Fruit fly (Drosophila melanogaster) whole organism, embryonic: ENCODE results near the gene TBC1D16.

Source experiments
- Atf3 ChIP-seq: fragments of 200-800 bp; sonication (Bioruptor generic); optimal IDR thresholded peaks from 3 replicates; lab custom pipeline; 2016; ENCODE audit warnings: missing biosample characterization, missing genetic modification characterization
- CG10321 ChIP-seq: fragments of 200-800 bp; sonication (Bioruptor generic); IDR thresholded peaks from 2 replicates; pipeline ENCODE4 v1.3.6; 2022; ENCODE audit warnings: missing biosample characterization, missing genetic modification characterization
- CG10462 ChIP-seq: fragments of 200-800 bp; sonication (Bioruptor generic); optimal IDR thresholded peaks from 2 replicates; lab custom pipeline; 2016; ENCODE audit warnings: missing biosample characterization, missing genetic modification characterization
- CG12071 ChIP-seq: fragments of 200-800 bp; sonication (Bioruptor generic); optimal IDR thresholded peaks from 3 replicates; lab custom pipeline; 2018; ENCODE audit warnings: missing biosample characterization, mild to moderate bottlenecking, missing genetic modification characterization
- CG13424 ChIP-seq: fragments of 200-800 bp; sonication (Bioruptor generic); optimal IDR thresholded peaks from 2 replicates; lab custom pipeline; 2019; ENCODE audit warnings: missing biosample characterization, mild to moderate bottlenecking, missing genetic modification characterization, moderate library complexity
- CG13624 ChIP-seq: fragments of 200-800 bp; sonication (Bioruptor generic); optimal IDR thresholded peaks from 2 replicates; lab custom pipeline; 2016; ENCODE audit warnings: missing biosample characterization, missing genetic modification characterization
- CG15073 ChIP-seq: fragments of 200-800 bp; sonication (Bioruptor generic); optimal IDR thresholded peaks from 2 replicates; lab custom pipeline; 2016; ENCODE audit warnings: missing biosample characterization, missing genetic modification characterization
- CG15269 ChIP-seq: fragments of 200-800 bp; sonication (Bioruptor generic); optimal IDR thresholded peaks from 2 replicates; lab custom pipeline; 2018; ENCODE audit warnings: missing biosample characterization, mild to moderate bottlenecking, missing genetic modification characterization, moderate library complexity
- CG18599 ChIP-seq: fragments of 200-800 bp; sonication (Bioruptor generic); optimal IDR thresholded peaks from 3 replicates; lab custom pipeline; 2017; ENCODE audit warnings: missing biosample characterization, missing genetic modification characterization, mild to moderate bottlenecking, moderate library complexity, missing genetic modification reagents
- CG2129 ChIP-seq: fragments of 200-800 bp; sonication (Bioruptor generic); IDR thresholded peaks from 2 replicates; pipeline ENCODE4 v1.3.6; 2022; ENCODE audit warnings: missing biosample characterization, missing genetic modification characterization; ENCODE audit not compliant: partially characterized antibody
- CG3065 ChIP-seq: fragments of 200-800 bp; sonication (Bioruptor generic); optimal IDR thresholded peaks from 2 replicates; lab custom pipeline; 2016; ENCODE audit warnings: missing biosample characterization, missing genetic modification characterization
- CG31388 ChIP-seq: fragments of 200-800 bp; sonication (Bioruptor generic); optimal IDR thresholded peaks from 2 replicates; lab custom pipeline; 2016; ENCODE audit warnings: missing biosample characterization, missing genetic modification characterization
- CG3163 ChIP-seq: fragments of 200-800 bp; sonication (Bioruptor generic); optimal IDR thresholded peaks from 3 replicates; lab custom pipeline; 2016; ENCODE audit warnings: missing biosample characterization, missing genetic modification characterization
- CG3726 ChIP-seq: fragments of 200-800 bp; sonication (Bioruptor generic); IDR thresholded peaks from 3 replicates; pipeline ENCODE4, ENCODE4 v1.3.6; 2022; ENCODE audit warnings: missing biosample characterization, missing genetic modification characterization
- CG4820 ChIP-seq: fragments of 200-800 bp; sonication (Bioruptor generic); optimal IDR thresholded peaks from 3 replicates; lab custom pipeline; 2016; ENCODE audit warnings: missing biosample characterization, missing genetic modification characterization
- CG5245 ChIP-seq: fragments of 200-800 bp; sonication (Bioruptor generic); optimal IDR thresholded peaks from 3 replicates; lab custom pipeline; 2016; ENCODE audit warnings: missing biosample characterization, missing genetic modification characterization
- CG6813 ChIP-seq: fragments of 200-800 bp; sonication (Bioruptor generic); optimal IDR thresholded peaks from 2 replicates; lab custom pipeline; 2017; ENCODE audit warnings: missing biosample characterization, missing genetic modification characterization, mild to moderate bottlenecking, moderate library complexity, missing genetic modification reagents
- CG7839 ChIP-seq: fragments of 200-800 bp; sonication (Bioruptor generic); optimal IDR thresholded peaks from 3 replicates; lab custom pipeline; 2018; ENCODE audit warnings: missing biosample characterization, mild to moderate bottlenecking, missing genetic modification characterization, moderate library complexity
- D19B ChIP-seq: fragments of 200-800 bp; sonication (Bioruptor generic); optimal IDR thresholded peaks from 2 replicates; lab custom pipeline; 2017; ENCODE audit warnings: missing biosample characterization, mild to moderate bottlenecking, missing genetic modification characterization
- Dad ChIP-seq: fragments of 200-800 bp; sonication (Bioruptor generic); optimal IDR thresholded peaks from 3 replicates; lab custom pipeline; 2016; ENCODE audit warnings: missing biosample characterization, missing genetic modification characterization
- Doc3 ChIP-seq: fragments of 200-800 bp; sonication (Bioruptor generic); IDR thresholded peaks from 3 replicates; pipeline ENCODE4 v1.3.6; 2022; ENCODE audit warnings: missing biosample characterization, missing genetic modification characterization; ENCODE audit not compliant: partially characterized antibody
- Hmx ChIP-seq: fragments of 200-800 bp; sonication (Bioruptor generic); optimal IDR thresholded peaks from 2 replicates; lab custom pipeline; 2016; ENCODE audit warnings: missing biosample characterization, missing genetic modification characterization
- Hr3 ChIP-seq: fragments of 200-800 bp; sonication (Bioruptor generic); optimal IDR thresholded peaks from 3 replicates; lab custom pipeline; 2016; ENCODE audit warnings: missing biosample characterization, missing genetic modification characterization
- MTF-1 ChIP-seq: fragments of 200-800 bp; sonication (Bioruptor generic); optimal IDR thresholded peaks from 2 replicates; lab custom pipeline; 2018; ENCODE audit warnings: missing biosample characterization, mild to moderate bottlenecking, missing genetic modification characterization, borderline replicate concordance
- Nf-YC ChIP-seq: fragments of 200-800 bp; optimal IDR thresholded peaks from 3 replicates; lab custom pipeline; 2019; ENCODE audit warnings: missing biosample characterization, mild to moderate bottlenecking, missing genetic modification characterization, moderate library complexity
- Ptx1 ChIP-seq: fragments of 200-800 bp; sonication (Bioruptor generic); IDR thresholded peaks from 2 replicates; pipeline ENCODE4 v1.3.6; 2022; ENCODE audit warnings: missing biosample characterization, missing genetic modification characterization
- Side ChIP-seq: fragments of 200-800 bp; sonication (Bioruptor generic); optimal IDR thresholded peaks from 2 replicates; lab custom pipeline; 2016; ENCODE audit warnings: missing biosample characterization, missing genetic modification characterization
- Stat92E ChIP-seq, 3 experiments: fragments of >200 bp in 2 of 3; fragments of 200-800 bp in 1 of 3; sonication (Bioruptor generic) in 1 of 3; optimal IDR thresholded peaks; 2 replicates each; lab custom pipeline; 2017 to 2019; ENCODE audit warnings: missing biosample characterization in 3 of 3, missing genetic modification characterization in 3 of 3, mild to moderate bottlenecking in 1 of 3, moderate library complexity in 1 of 3
- YL-1 ChIP-seq: fragments of 200-800 bp; sonication (Bioruptor generic); optimal IDR thresholded peaks from 3 replicates; lab custom pipeline; 2017; ENCODE audit warnings: missing biosample characterization, mild to moderate bottlenecking, missing genetic modification characterization
- bowl ChIP-seq: fragments of 200-800 bp; sonication (Bioruptor generic); IDR thresholded peaks from 2 replicates; pipeline ENCODE4 v1.3.6; 2022; ENCODE audit warnings: missing biosample characterization, missing genetic modification characterization
- crol ChIP-seq: fragments of 200-800 bp; sonication (Bioruptor generic); IDR thresholded peaks from 2 replicates; pipeline ENCODE4 v1.3.6; 2022; ENCODE audit warnings: missing biosample characterization, missing genetic modification characterization
- en ChIP-seq: fragments of 200-800 bp; sonication (Bioruptor generic); optimal IDR thresholded peaks from 2 replicates; lab custom pipeline; 2016; ENCODE audit warnings: missing biosample characterization, missing genetic modification characterization
- gem ChIP-seq: fragments of 200-800 bp; sonication (Bioruptor generic); optimal IDR thresholded peaks from 2 replicates; lab custom pipeline; 2019; ENCODE audit warnings: missing biosample characterization, mild to moderate bottlenecking, missing genetic modification characterization, moderate library complexity
- gro ChIP-seq: fragments of 200-800 bp; sonication (Bioruptor generic); optimal IDR thresholded peaks from 2 replicates; lab custom pipeline; 2016; ENCODE audit warnings: missing biosample characterization, missing genetic modification characterization
- her ChIP-seq: fragments of 200-800 bp; sonication (Bioruptor generic); optimal IDR thresholded peaks from 2 replicates; lab custom pipeline; 2016; ENCODE audit warnings: missing biosample characterization, missing genetic modification characterization
- jumu ChIP-seq: fragments of 200-800 bp; sonication (Bioruptor generic); optimal IDR thresholded peaks from 3 replicates; lab custom pipeline; 2016; ENCODE audit warnings: missing biosample characterization, missing genetic modification characterization
- kah ChIP-seq: fragments of 200-800 bp; sonication (Bioruptor generic); optimal IDR thresholded peaks from 2 replicates; lab custom pipeline; 2018; ENCODE audit warnings: missing biosample characterization, mild to moderate bottlenecking, missing genetic modification characterization
- pan ChIP-seq, 4 experiments: fragments of >200 bp in 3 of 4; fragments of 200-800 bp in 1 of 4; sonication (Bioruptor generic) in 1 of 4; optimal IDR thresholded peaks in 3 of 4; IDR thresholded peaks in 1 of 4; 2 replicates each; pipeline versions ENCODE4 v1.3.6 to Lab custom; 2017 to 2022; ENCODE audit warnings: missing biosample characterization in 2 of 4, missing genetic modification characterization in 2 of 4, mixed read lengths in 1 of 4
- peb ChIP-seq: fragments of 200-800 bp; sonication (Bioruptor generic); IDR thresholded peaks from 2 replicates; pipeline ENCODE4 v1.3.6; 2022; ENCODE audit warnings: missing biosample characterization, missing genetic modification characterization
- psq ChIP-seq: fragments of 200-800 bp; sonication (Bioruptor generic); optimal IDR thresholded peaks from 2 replicates; lab custom pipeline; 2017; ENCODE audit warnings: missing biosample characterization, missing genetic modification characterization
- pum ChIP-seq: fragments of 200-800 bp; sonication (Bioruptor generic); optimal IDR thresholded peaks from 2 replicates; lab custom pipeline; 2016; ENCODE audit warnings: missing biosample characterization, missing genetic modification characterization
- repo ChIP-seq: fragments of 200-800 bp; sonication (Bioruptor generic); optimal IDR thresholded peaks from 2 replicates; lab custom pipeline; 2016; ENCODE audit warnings: missing biosample characterization, missing genetic modification characterization
- slou ChIP-seq: fragments of 200-800 bp; sonication (Bioruptor generic); optimal IDR thresholded peaks from 3 replicates; lab custom pipeline; 2016; ENCODE audit warnings: missing biosample characterization, missing genetic modification characterization
- so ChIP-seq: fragments of 200-800 bp; sonication (Bioruptor generic); IDR thresholded peaks from 3 replicates; pipeline ENCODE4 v1.3.6; 2022; ENCODE audit warnings: missing biosample characterization, missing genetic modification characterization
- stc ChIP-seq: fragments of 200-800 bp; sonication (Bioruptor generic); IDR thresholded peaks from 2 replicates; pipeline ENCODE4 v1.3.6; 2022; ENCODE audit warnings: missing biosample characterization, missing genetic modification characterization
- toy ChIP-seq: fragments of 200-800 bp; sonication (Bioruptor generic); IDR thresholded peaks from 2 replicates; pipeline ENCODE4 v1.3.6; 2022; ENCODE audit warnings: missing biosample characterization, missing genetic modification characterization
- twi ChIP-seq: fragments of 200-800 bp; optimal IDR thresholded peaks from 2 replicates; lab custom pipeline; 2019; ENCODE audit warnings: missing biosample characterization, mild to moderate bottlenecking, missing genetic modification characterization, moderate library complexity
- zfh1 ChIP-seq: fragments of 200-800 bp; sonication (Bioruptor generic); IDR thresholded peaks from 3 replicates; pipeline ENCODE4 v1.3.6; 2022; ENCODE audit warnings: missing biosample characterization, missing genetic modification characterization

Gene TBC1D16

dm6 chr2L:10413251-10414127 is 22.0 kb downstream of the TBC1D16 start, which contains the start of the genes CG5355 and Klp31E (continued):
- TF ChIP-seq CG3065 (GFP tag; lab: Kevin White, UChicago) (no peak), CG7839 (tag; lab: Kevin White, UChicago) (peak; percentile 74), twi (tag; lab: Kevin White, UChicago) (peak; percentile 69), CG18599 (GFP tag; lab: Kevin White, UChicago) (no peak), YL-1 (GFP tag; lab: Kevin White, UChicago) (peak; percentile 41), CG31388 (GFP tag; lab: Kevin White, UChicago) (peak; percentile 28), crol (GFP tag; lab: Robert Waterston, UW) (no peak), psq (GFP tag; lab: Kevin White, UChicago) (no peak), Doc3 (peak; percentile 72), CG5245 (no peak), Hr3 (GFP tag; lab: Kevin White, UChicago) (peak; percentile 71), Atf3 (GFP tag; lab: Kevin White, UChicago) (peak; percentile 51), CG3163 (GFP tag; lab: Kevin White, UChicago) (peak; percentile 31), zfh1 (peak; percentile 57; the same call in 2 of the 3 replicates), repo (GFP tag; lab: Kevin White, UChicago) (no peak), slou (peak; percentile 12), CG13424 (tag; lab: Kevin White, UChicago) (peak; percentile 81), en (GFP tag; lab: Kevin White, UChicago) (peak; percentile 32), kah (no peak), CG13624 (GFP tag; lab: Kevin White, UChicago) (peak; percentile 52), bowl (GFP tag; lab: Robert Waterston, UW) (no peak), her (GFP tag; lab: Kevin White, UChicago) (no peak), toy (GFP tag; lab: Robert Waterston, UW) (no peak), MTF-1 (peak; percentile 9), stc (GFP tag; lab: Robert Waterston, UW) (0 out of 2 replicates have a peak, but pooled peaks have one; percentile 26), Dad (peak; percentile 32), pan (optimal IDR thresholded peaks at IDR 0.05; lab: Kevin White, UChicago) (no peak), pan (GFP tag; optimal IDR thresholded peaks at IDR 0.05 in 1 of 2, IDR thresholded peaks at IDR 0.05 in 1 of 2) (peak in 1 of 2 experiments; percentile 63), Side (GFP tag; lab: Kevin White, UChicago) (peak; percentile 42), Hmx (no peak), CG15269 (tag; lab: Kevin White, UChicago) (peak; percentile 79), Stat92E (GFP tag; optimal IDR thresholded peaks at IDR 0.05; lab: Kevin White, UChicago) (no peak), CG10321 (no peak), Nf-YC (tag; lab: Kevin White, UChicago) (peak; percentile 76), gro (GFP tag; lab: Kevin White, UChicago) (no peak), CG2129 (GFP tag; lab: Robert Waterston, UW) (no peak; the same call in 1 of the 2 replicates), D19B (GFP tag; lab: Kevin White, UChicago) (peak; percentile 38), CG12071 (GFP tag; lab: Kevin White, UChicago) (no peak), pum (GFP tag; lab: Kevin White, UChicago) (peak; percentile 58), so (GFP tag; lab: Robert Waterston, UW) (peak; percentile 70; the same call in 1 of the 3 replicates), jumu (GFP tag; lab: Kevin White, UChicago) (peak; percentile 57), CG10462 (GFP tag; lab: Kevin White, UChicago) (peak; percentile 24), CG15073 (GFP tag; lab: Kevin White, UChicago) (no peak), CG4820 (GFP tag; lab: Kevin White, UChicago) (peak; percentile 43), Ptx1 (GFP tag; lab: Robert Waterston, UW) (peak; percentile 71), gem (peak; percentile 86), CG3726 (no peak), peb (GFP tag; lab: Robert Waterston, UW) (no peak), CG6813 (GFP tag; lab: Kevin White, UChicago) (no peak)
